Fruit fly (Drosophila melanogaster) whole organism: ENCODE data around the gene CG31954.

Experiments used
- CG8478 ChIP-seq: fragments of >200 bp; optimal IDR thresholded peaks from 2 replicates; lab custom pipeline; 2018; ENCODE audit warnings: inconsistent platforms
- Dll ChIP-seq: fragments of >200 bp; optimal IDR thresholded peaks from 2 replicates; lab custom pipeline; 2017
- EcR ChIP-seq, 2 experiments: fragments of >200 bp; optimal IDR thresholded peaks; 2 replicates each; lab custom pipeline; 2017; ENCODE audit warnings: missing biosample characterization in 2 of 2, missing genetic modification characterization in 2 of 2, missing genetic modification reagents in 2 of 2
- pan ChIP-seq: fragments of >200 bp; optimal IDR thresholded peaks from 2 replicates; lab custom pipeline; 2017
- psq ChIP-seq: fragments of >200 bp; optimal IDR thresholded peaks from 2 replicates; lab custom pipeline; 2017
- usp ChIP-seq: fragments of >200 bp; optimal IDR thresholded peaks from 2 replicates; lab custom pipeline; 2017; ENCODE audit warnings: missing biosample characterization, missing genetic modification characterization, mixed read lengths

CG31954 gene

DNA sequence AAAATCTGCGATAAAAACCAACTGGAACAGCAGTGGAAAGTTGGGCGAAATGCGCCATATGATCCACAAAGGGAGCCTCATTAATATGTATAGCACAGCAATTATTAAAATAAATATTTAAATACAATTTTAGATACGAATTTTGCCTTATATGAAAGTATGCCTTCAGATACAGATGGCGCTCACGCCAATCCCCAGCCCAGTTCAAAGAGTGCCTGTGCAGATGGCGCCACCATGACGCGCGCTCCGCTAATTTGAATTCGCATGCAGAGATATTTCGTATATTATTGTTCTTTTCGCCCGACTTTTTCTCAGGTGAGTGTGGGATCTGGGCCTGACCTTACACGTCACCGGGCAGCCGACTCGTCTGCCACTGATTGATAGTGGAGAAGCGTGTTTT is 37.7 kb downstream of the CG31954 start, which contains the start of gene Pgant4:
Gene Pgant4, plus strand, starts transcription at position 362 of the 400 bp plus-strand sequence.
- TF ChIP-seq psq (lab: Kevin White, UChicago) = no peak

DNA sequence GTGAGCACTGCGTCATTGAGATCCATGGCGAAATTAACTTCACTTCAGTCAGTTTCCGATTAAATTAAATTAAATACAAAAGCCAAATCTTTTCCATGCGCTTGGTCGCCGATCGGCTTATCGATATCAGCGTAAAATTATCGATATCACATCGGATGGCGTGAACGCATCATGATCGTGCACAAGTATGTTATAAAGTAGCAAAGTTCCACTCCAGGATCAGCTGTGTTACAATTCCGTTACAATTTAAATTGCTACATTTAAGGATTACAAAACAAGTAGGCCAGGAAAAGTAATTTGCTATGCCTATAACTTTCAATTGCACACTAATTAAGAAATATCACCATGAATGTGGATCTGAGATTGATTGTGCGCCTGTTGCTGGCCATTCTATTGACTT is 40.0 kb downstream of the CG31954 start, which contains the start of the genes Pif1 and CG31776:
Gene Pif1, minus strand, starts transcription at position 136 of the 400 bp plus-strand sequence.
Gene CG31776, plus strand, starts transcription at position 314 of the 400 bp plus-strand sequence.
- TF ChIP-seq EcR (GFP tag; optimal IDR thresholded peaks at IDR 0.05; lab: Kevin White, UChicago) = no peak
- TF ChIP-seq Dll = no peak
- TF ChIP-seq CG8478 (lab: Kevin White, UChicago) = no peak
- no peak for TF ChIP-seq usp
- TF ChIP-seq pan (lab: Kevin White, UChicago) = no peak
- no peak for TF ChIP-seq psq (lab: Kevin White, UChicago)

DNA sequence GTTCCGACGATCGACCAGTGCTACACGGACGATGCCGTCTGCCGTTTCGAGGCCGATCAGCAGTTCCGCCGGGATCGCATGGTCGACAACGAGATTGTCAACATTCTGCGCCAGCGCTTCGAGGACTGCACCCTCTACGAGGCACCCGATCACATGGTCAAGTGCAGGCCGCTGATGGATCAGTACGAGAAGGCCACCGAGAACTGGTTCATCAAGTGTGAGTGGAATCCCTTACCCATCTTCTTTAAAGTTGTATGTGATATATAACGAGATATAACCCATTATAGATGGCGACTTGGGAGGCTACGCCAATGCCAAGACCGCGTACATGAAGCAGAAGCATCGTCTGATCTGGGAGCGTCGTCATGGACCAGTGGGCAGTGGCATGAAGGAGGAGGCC is 43.1 kb downstream of the CG31954 start:
- TF ChIP-seq pan (lab: Kevin White, UChicago) (no peak), psq (lab: Kevin White, UChicago) (no peak), Dll (no peak)

DNA sequence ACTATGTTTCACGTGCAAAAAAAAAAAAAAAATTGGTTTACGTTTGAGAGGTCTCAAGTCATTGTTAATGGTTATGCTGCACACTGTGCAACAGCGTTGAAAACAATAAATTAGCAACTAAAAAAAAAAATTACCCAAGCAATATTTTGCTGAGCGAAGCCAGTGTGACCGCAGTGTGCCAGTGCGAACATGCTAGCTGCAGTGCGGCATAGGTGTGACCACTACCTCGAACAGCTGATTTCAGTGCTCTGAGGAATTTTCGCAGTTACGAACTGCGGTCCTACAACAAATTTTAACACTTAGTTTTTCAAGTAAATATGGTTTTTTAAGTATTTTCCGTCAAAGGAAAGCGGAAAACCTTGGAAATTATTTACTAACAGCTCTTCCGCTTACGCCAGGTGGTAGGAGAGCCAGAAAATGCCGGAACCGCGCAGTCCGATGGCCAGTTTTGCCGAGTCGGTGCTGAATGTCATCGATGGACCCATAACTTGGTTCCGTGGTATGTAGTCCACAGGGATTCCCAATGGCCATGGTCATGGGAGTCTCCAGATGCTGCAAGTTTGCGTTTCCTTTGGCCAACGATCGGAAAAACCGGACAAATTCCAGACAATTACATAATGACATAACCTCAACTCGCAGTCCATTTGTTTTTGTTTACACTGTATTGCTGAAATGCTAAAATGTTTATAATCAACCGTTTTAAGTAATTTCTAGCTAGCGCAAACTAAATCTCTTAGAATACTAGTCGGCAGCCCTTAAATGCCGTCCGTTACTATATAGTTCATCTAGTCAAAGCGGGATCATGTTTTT is 43.8 kb downstream of the CG31954 start, which contains the start of the genes msl-2 and ND-PDSW:
Gene msl-2, minus strand, starts transcription at position 195 of the 810 bp plus-strand sequence.
Gene ND-PDSW, plus strand, starts transcription at position 240 of the 810 bp plus-strand sequence.
- no peak for TF ChIP-seq psq (lab: Kevin White, UChicago)
- TF ChIP-seq usp = no peak

DNA sequence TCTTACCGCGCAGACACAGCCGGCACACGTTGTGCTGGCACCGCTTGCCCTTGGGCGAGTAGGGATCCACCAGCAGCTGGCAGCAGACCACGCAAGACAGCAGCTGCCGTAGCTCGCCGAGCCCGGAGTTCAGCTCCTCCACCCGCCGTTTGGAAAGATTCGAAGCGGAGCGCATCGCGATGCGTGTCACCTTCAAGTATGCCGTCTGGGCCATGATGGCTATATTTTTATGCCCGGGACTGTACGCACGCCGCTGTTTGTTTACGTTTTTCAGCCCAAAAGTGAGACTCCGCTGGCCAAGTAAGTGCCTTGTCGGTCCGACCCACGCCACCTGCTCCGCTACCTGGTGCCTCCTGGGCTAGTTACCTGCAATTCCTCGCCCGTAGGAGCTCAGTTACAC is 44.5 kb downstream of the CG31954 start:
- TF ChIP-seq pan (lab: Kevin White, UChicago) (no peak), usp (no peak), CG8478 (lab: Kevin White, UChicago) (no peak), EcR (GFP tag; optimal IDR thresholded peaks at IDR 0.05; lab: Kevin White, UChicago) (no peak), psq (lab: Kevin White, UChicago) (no peak), Dll (no peak)

DNA sequence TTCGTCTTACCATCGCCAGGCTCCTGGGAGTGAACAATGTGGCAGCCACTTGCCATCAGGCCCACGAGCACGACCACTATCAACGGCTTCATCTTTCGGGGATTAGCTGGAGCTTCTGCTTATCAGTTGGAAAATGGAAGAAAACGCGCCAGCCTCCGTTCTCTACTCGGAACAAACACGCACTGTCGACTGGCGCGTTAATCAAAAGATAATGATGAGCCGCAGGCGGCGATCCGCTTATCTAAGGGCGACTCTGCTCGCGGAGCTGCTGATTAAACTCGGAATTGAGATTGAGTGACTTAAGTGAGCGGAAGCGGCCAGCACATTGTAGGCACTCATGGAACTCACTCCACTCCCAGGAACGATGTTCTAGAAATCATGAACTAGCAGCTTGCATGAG is 48.1 kb downstream of the CG31954 start, which contains the start of gene CG3246:
Gene CG3246, minus strand, starts transcription at position 193 of the 400 bp plus-strand sequence.
- TF ChIP-seq pan (lab: Kevin White, UChicago) (no peak), usp (no peak), CG8478 (lab: Kevin White, UChicago) (no peak), Dll (no peak), EcR (GFP tag; optimal IDR thresholded peaks at IDR 0.05; lab: Kevin White, UChicago) (no peak), psq (lab: Kevin White, UChicago) (no peak)
